Fruit fly (Drosophila melanogaster) S2 (cell line): ENCODE data around the gene Cpr65Eb.

Experiments
- CG8478 ChIP-seq: fragments of >200 bp; optimal IDR thresholded peaks from 2 replicates; lab custom pipeline; 2018
- CTCF ChIP-seq, 2 experiments: fragments of >200 bp; optimal IDR thresholded peaks; 2 replicates each; lab custom pipeline; 2018

Cpr65Eb gene

dm6 chr3L:7105693-7106092 lies 17.1 kb upstream of the Cpr65Eb start:
- TF ChIP-seq CTCF (optimal IDR thresholded peaks at IDR 0.05; lab: Kevin White, UChicago), result no peak
- TF ChIP-seq CG8478 (lab: Kevin White, UChicago), result no peak

DNA sequence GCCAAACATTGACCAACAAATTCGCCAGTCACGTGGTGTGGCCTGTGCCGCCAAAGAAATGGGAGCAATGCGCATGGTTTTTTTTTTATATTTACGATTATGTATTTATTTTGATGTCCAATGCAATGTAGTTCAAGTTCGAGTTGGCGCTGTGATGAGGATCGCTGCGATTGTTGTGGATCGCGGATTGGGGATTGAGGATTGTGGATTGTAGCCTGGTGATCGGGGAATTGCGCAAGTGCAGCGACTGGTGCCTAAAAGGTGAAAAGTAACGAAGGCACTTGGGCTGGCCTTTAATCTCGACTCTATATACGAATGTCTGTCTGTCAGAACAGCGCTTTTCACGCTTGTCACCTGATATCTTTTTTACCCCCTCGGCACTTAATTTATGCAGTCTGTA lies 15.9 kb upstream of the Cpr65Eb start:
- no peak for TF ChIP-seq CG8478 (lab: Kevin White, UChicago)
- no peak for TF ChIP-seq CTCF (optimal IDR thresholded peaks at IDR 0.05; lab: Kevin White, UChicago)

dm6 chr3L:7103941-7104340 lies 15.4 kb upstream of the Cpr65Eb start:
- TF ChIP-seq CTCF (optimal IDR thresholded peaks at IDR 0.05; lab: Kevin White, UChicago), result no peak
- TF ChIP-seq CG8478 (lab: Kevin White, UChicago), result no peak

DNA sequence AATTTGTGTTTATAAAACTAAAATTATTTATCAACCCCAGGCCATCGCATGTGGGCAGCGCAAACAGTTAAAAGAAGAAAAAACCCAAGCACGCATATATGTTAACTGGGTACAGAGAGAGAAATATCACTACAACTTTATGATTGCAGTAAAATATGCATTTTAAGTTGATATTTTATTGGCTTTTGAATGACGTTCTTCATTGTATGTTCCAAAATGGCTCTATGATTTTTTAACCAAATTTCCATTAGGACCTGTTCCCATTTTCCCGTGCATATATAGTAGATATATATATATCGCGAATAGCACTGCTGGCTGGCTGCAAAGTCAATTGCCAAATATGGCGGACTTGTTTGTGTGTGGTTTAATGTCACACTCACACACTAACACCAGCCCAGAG lies 7.9 kb upstream of the Cpr65Eb start:
- TF ChIP-seq CTCF (optimal IDR thresholded peaks at IDR 0.05; lab: Kevin White, UChicago) (no peak), CG8478 (lab: Kevin White, UChicago) (no peak)

dm6 chr3L:7094548-7095072 lies 6.0 kb upstream of the Cpr65Eb start, which contains the start of gene form3:
Gene form3, plus strand, starts transcription at chr3L:7094818.
- TF ChIP-seq CTCF (optimal IDR thresholded peaks at IDR 0.05; lab: Kevin White, UChicago) (no peak), CG8478 (lab: Kevin White, UChicago) (no peak)

DNA sequence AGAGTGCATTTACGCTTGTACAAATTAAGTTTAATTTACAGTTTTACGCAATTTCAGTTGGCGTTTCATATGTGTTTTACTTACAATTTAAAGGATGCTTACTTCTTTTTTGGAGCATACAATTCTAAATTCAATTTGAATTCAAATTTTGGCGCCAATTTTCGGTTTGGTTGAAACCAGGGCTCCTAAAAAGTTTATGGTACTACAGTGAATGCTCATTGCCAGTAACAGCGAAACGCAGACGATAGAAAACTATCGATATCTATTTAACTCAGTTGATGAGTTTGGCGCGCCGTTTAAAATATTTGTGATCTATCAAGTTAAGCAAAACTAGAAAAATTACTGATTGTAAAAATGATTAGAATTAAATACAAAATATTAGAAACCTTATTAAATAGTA lies 5.4 kb upstream of the Cpr65Eb start:
- TF ChIP-seq CG8478 (lab: Kevin White, UChicago), result no peak

DNA sequence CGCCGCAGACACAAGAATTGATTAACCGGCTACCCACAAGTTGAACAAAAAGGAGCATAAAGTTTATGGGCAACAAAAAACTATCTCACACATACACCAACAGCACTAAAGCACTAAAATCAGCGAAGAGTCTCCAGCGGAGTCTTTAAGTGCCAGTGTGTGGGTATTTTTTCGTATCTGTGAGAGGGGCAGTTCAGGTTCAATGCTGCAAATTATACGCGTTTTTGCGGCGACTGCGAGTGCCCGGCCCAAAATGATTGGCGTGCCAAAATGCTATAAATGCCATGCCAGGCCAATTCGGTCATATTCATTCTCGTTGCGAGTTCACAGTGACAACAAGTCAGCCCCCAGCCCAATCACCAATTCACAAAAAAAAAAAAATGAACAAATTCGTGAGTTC lies 4.3 kb upstream of the Cpr65Eb start, which contains the start of gene Cpr65Ec:
Gene Cpr65Ec, plus strand, starts transcription at position 301 of the 400 bp plus-strand sequence.
- TF ChIP-seq CTCF (optimal IDR thresholded peaks at IDR 0.05; lab: Kevin White, UChicago) (no peak), CG8478 (lab: Kevin White, UChicago) (no peak)

- TF ChIP-seq CTCF (optimal IDR thresholded peaks at IDR 0.05; lab: Kevin White, UChicago), result no peak
- TF ChIP-seq CG8478 (lab: Kevin White, UChicago), result no peak
These were observed 2.8 kb upstream of the Cpr65Eb start for dm6 chr3L:7091331-7091904.

dm6 chr3L:7090764-7091163 lies 2.2 kb upstream of the Cpr65Eb start:
- TF ChIP-seq CTCF (optimal IDR thresholded peaks at IDR 0.05; lab: Kevin White, UChicago) (no peak), CG8478 (lab: Kevin White, UChicago) (no peak)

DNA sequence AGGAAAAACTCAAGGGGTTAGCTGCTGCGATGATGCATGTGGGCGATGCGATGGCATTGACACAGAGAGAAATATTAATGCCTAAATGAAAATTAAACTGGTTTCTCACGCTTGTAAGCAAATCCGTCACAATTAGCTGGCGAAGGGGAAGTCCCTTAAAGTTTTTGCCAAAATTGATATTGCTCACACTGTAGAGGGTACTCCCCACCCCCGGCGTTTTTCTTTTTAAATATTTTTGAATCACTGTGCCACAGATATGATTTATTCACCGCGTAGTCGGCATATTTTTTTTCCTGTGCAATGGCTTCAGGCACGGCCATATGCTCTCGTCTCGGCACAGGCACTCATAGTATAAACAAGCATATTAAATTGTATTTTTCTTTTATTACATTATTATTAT lies 1.2 kb downstream of the Cpr65Eb start:
- TF ChIP-seq CTCF (optimal IDR thresholded peaks at IDR 0.05; lab: Kevin White, UChicago), result no peak
- no peak for TF ChIP-seq CG8478 (lab: Kevin White, UChicago)

dm6 chr3L:7086558-7087059 lies 2.0 kb downstream of the Cpr65Eb start, which contains the start of gene Cpr65Ea:
Gene Cpr65Ea, minus strand, starts transcription at chr3L:7086608.
- TF ChIP-seq CG8478 (lab: Kevin White, UChicago) (no peak), CTCF (optimal IDR thresholded peaks at IDR 0.05; lab: Kevin White, UChicago) (no peak)

- no peak for TF ChIP-seq CTCF (optimal IDR thresholded peaks at IDR 0.05; lab: Kevin White, UChicago)
- no peak for TF ChIP-seq CG8478 (lab: Kevin White, UChicago)
These were observed 2.5 kb downstream of the Cpr65Eb start for dm6 chr3L:7086093-7086492.

DNA sequence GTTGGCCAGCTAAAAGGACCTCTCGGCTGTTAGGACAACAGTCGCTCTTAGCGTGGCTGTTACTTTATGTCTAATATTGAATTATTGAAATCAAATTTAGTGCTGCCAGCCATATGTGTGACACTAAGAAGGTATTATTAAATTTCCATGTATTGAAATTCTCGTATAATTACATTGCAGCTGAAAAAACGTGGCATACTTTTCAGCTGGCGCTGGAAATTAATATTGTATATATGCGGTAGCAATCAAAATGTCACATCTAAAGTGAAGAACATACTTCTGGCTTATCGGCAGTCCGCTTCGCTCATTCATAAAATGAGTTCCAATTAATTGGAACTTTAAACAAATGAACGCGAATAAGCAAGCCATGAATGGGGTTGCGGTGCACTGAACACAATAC lies 6.4 kb downstream of the Cpr65Eb start:
- TF ChIP-seq CG8478 (lab: Kevin White, UChicago) (no peak), CTCF (optimal IDR thresholded peaks at IDR 0.05; lab: Kevin White, UChicago) (no peak)

dm6 chr3L:7077258-7077657 lies 11.3 kb downstream of the Cpr65Eb start, which contains the start of gene CG8641:
Gene CG8641, minus strand, starts transcription at chr3L:7077462.
- no peak for TF ChIP-seq CG8478 (lab: Kevin White, UChicago)

dm6 chr3L:7075147-7075546 lies 13.4 kb downstream of the Cpr65Eb start, which contains the start of gene CG34030:
Gene CG34030, minus strand, starts transcription at chr3L:7075247.
- TF ChIP-seq CTCF (optimal IDR thresholded peaks at IDR 0.05; lab: Kevin White, UChicago) (no peak), CG8478 (lab: Kevin White, UChicago) (no peak)

- TF ChIP-seq CTCF (optimal IDR thresholded peaks at IDR 0.05; lab: Kevin White, UChicago) (no peak), CG8478 (lab: Kevin White, UChicago) (no peak)
These were observed 19.5 kb downstream of the Cpr65Eb start, which contains the start of gene CG32391 for dm6 chr3L:7069099-7069498. Gene CG32391, minus strand, starts transcription at chr3L:7069199.
